Fruit fly (Drosophila melanogaster): Measurements from ENCODE around the gene ChLD3.

ChLD3 gene

DNA sequence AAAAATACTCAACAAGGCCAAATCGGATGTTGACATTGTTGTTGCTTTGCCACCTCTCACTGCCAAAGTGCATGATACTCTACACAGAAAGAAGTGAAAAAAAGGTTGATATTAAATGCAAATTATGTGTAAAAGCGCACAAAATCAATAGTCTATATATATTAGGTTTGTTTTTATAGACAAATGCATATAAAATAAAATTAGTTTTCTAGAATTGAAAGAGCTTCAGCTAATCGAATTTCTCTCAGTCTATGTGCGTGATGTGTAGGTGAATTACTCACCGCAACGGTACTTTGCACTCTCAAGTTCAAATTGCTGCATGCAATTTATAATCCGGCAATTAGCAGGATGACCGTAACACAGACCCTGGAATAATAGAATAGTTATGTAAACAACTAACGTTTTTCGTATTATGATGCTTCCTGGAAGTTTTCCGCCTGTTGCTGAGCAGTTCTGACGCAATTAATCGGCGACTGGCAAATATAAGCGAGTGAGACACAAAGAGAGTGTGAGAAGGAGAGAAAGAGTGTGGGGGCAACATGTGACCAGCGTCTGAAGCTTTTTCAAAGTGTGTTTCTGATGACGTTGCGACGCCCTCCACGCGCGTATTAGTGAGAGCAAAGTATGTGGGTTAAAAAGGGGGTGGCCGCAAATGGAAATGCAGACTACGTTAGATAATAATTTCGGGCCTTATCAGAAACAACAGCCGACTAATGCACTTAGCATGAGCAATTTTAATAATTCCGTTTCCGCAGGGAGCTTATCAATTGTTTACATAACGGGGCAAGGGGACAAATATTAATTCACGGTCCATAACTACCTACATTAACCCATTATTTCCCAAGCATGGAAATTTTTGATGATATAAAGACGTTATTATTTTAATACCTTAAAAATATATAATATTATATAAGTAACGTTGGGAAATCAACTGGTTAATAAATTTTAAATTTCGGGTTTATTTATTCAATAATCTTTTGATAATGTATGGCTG is 17.6 kb upstream of the ChLD3 start (continued):
- peak; percentile 75 for TF ChIP-seq HmgZ (tag; optimal IDR thresholded peaks at IDR 0.05)
- peak; percentile 84 for TF ChIP-seq scrt (GFP tag; optimal IDR thresholded peaks at IDR 0.05)
- TF ChIP-seq CG11696 (GFP tag; IDR thresholded peaks at IDR 0.05): peak; percentile 87
- TF ChIP-seq CG18619 (GFP tag; optimal IDR thresholded peaks at IDR 0.05): peak; percentile 84
- peak; percentile 82 for TF ChIP-seq Hmr (GFP tag; optimal IDR thresholded peaks at IDR 0.05)
- peak; percentile 93 for TF ChIP-seq ap (GFP tag; IDR thresholded peaks at IDR 0.05)
- TF ChIP-seq Oli (tag; optimal IDR thresholded peaks at IDR 0.05): peak; percentile 84
- TF ChIP-seq CG10274 (GFP tag; optimal IDR thresholded peaks at IDR 0.05): peak; percentile 75
- TF ChIP-seq cato (GFP tag; optimal IDR thresholded peaks at IDR 0.05; ENCODE audit: borderline replicate concordance): peak; percentile 79
- peak; percentile 69 for TF ChIP-seq CG1603 (tag; optimal IDR thresholded peaks at IDR 0.05)
- peak; percentile 97 for TF ChIP-seq Ptx1 (GFP tag; IDR thresholded peaks at IDR 0.05)
- peak in 1 of 3 experiments; percentile 65 for TF ChIP-seq lola (GFP tag; optimal IDR thresholded peaks at IDR 0.05)
- TF ChIP-seq Rx (GFP tag; IDR thresholded peaks at IDR 0.05): peak; percentile 91
- TF ChIP-seq Max (GFP tag; optimal IDR thresholded peaks at IDR 0.05): peak; percentile 92
- peak; percentile 72 for TF ChIP-seq CG10321 (GFP tag; IDR thresholded peaks at IDR 0.05)
- TF ChIP-seq cad (GFP tag; optimal IDR thresholded peaks at IDR 0.05): no peak
- TF ChIP-seq seq (GFP tag; IDR thresholded peaks at IDR 0.05): peak; percentile 92
- TF ChIP-seq CG12236 (GFP tag; optimal IDR thresholded peaks at IDR 0.05): peak; percentile 27
- TF ChIP-seq D (optimal IDR thresholded peaks at IDR 0.05): no peak
- TF ChIP-seq D (GFP tag; optimal IDR thresholded peaks at IDR 0.05): peak; percentile 91
- no peak for TF ChIP-seq pan (optimal IDR thresholded peaks at IDR 0.05)
- peak in 1 of 2 experiments; percentile 98 for TF ChIP-seq pan (GFP tag; optimal IDR thresholded peaks at IDR 0.05 in 1 of 2, IDR thresholded peaks at IDR 0.05 in 1 of 2)
- peak; percentile 94 for TF ChIP-seq corto (GFP tag; optimal IDR thresholded peaks at IDR 0.05)
- TF ChIP-seq CG15601 (tag; optimal IDR thresholded peaks at IDR 0.05): peak; percentile 93
- no peak for TF ChIP-seq CG18011 (GFP tag; optimal IDR thresholded peaks at IDR 0.05)
- TF ChIP-seq pnt (GFP tag; optimal IDR thresholded peaks at IDR 0.05): peak; percentile 80
- peak; percentile 74 for TF ChIP-seq Dad (GFP tag; optimal IDR thresholded peaks at IDR 0.05)
- TF ChIP-seq Jarid2 (GFP tag; optimal IDR thresholded peaks at IDR 0.05): peak; percentile 79
- peak; percentile 95 for TF ChIP-seq CG4424 (GFP tag; optimal IDR thresholded peaks at IDR 0.05)
- TF ChIP-seq dmrt11E (tag; optimal IDR thresholded peaks at IDR 0.05): peak; percentile 48
- TF ChIP-seq salm (tag; optimal IDR thresholded peaks at IDR 0.05): peak; percentile 73
- peak; percentile 81 for TF ChIP-seq Atf-2 (GFP tag; optimal IDR thresholded peaks at IDR 0.05)
- TF ChIP-seq pzg (GFP tag; optimal IDR thresholded peaks at IDR 0.05): peak; percentile 3
- TF ChIP-seq ci (GFP tag; IDR thresholded peaks at IDR 0.05): peak; percentile 97
- peak; percentile 93 for TF ChIP-seq CG15269 (tag; optimal IDR thresholded peaks at IDR 0.05)
- TF ChIP-seq Kr (GFP tag; optimal IDR thresholded peaks at IDR 0.05): no peak
- TF ChIP-seq CG4282 (GFP tag; optimal IDR thresholded peaks at IDR 0.05): peak; percentile 17
- TF ChIP-seq odd (GFP tag; optimal IDR thresholded peaks at IDR 0.05): peak; percentile 80
- peak; percentile 77 for TF ChIP-seq Hr3 (GFP tag; optimal IDR thresholded peaks at IDR 0.05)
- TF ChIP-seq lilli (GFP tag; optimal IDR thresholded peaks at IDR 0.05): peak; percentile 88
- TF ChIP-seq Xbp1 (GFP tag; optimal IDR thresholded peaks at IDR 0.05): peak; percentile 96
- TF ChIP-seq CG10543 (GFP tag; optimal IDR thresholded peaks at IDR 0.05): no peak
- peak; percentile 60 for TF ChIP-seq Ets97D (GFP tag; optimal IDR thresholded peaks at IDR 0.05)
- peak; percentile 77 for TF ChIP-seq Hand (GFP tag; optimal IDR thresholded peaks at IDR 0.05)
- TF ChIP-seq CG8281 (tag; optimal IDR thresholded peaks at IDR 0.05): peak; percentile 71
- peak; percentile 91 for TF ChIP-seq Oaz (GFP tag; IDR thresholded peaks at IDR 0.05)
- peak; percentile 86 for TF ChIP-seq CG10147 (GFP tag; optimal IDR thresholded peaks at IDR 0.05)

All from whole organism, embryonic.